Fruit fly (Drosophila melanogaster) whole organism: ENCODE measurements around the gene CG15382.

Experiments used
- CG8478 ChIP-seq: fragments of >200 bp; optimal IDR thresholded peaks from 2 replicates; lab custom pipeline; 2018; ENCODE audit warnings: inconsistent platforms
- Dll ChIP-seq: fragments of >200 bp; optimal IDR thresholded peaks from 2 replicates; lab custom pipeline; 2017
- EcR ChIP-seq, 2 experiments: fragments of >200 bp; optimal IDR thresholded peaks; 2 replicates each; lab custom pipeline; 2017; ENCODE audit warnings: missing biosample characterization in 2 of 2, missing genetic modification characterization in 2 of 2, missing genetic modification reagents in 2 of 2
- pan ChIP-seq: fragments of >200 bp; optimal IDR thresholded peaks from 2 replicates; lab custom pipeline; 2017
- psq ChIP-seq: fragments of >200 bp; optimal IDR thresholded peaks from 2 replicates; lab custom pipeline; 2017

dm6 chr2L:2151544-2152290, 3.8 kb upstream of the CG15382 start, which contains the start of gene AIF:
- no peak for TF ChIP-seq CG8478 (lab: Kevin White, UChicago)
- TF ChIP-seq Dll = no peak
- TF ChIP-seq psq (lab: Kevin White, UChicago) = no peak
- no peak for TF ChIP-seq EcR (GFP tag; optimal IDR thresholded peaks at IDR 0.05; lab: Kevin White, UChicago)
- TF ChIP-seq pan = no peak
